Worm (Caenorhabditis elegans) whole organism, mixed stage, embryonic: ENCODE data around the gene ins-1.

Experiments
- blmp-1 ChIP-seq: fragments of 150-350 bp; optimal IDR thresholded peaks from 2 replicates; lab custom pipeline; 2014; ENCODE audit warnings: missing biosample characterization, missing genetic modification characterization
- ceh-39 ChIP-seq: fragments of 150-350 bp; optimal IDR thresholded peaks from 2 replicates; lab custom pipeline; 2014; ENCODE audit warnings: missing biosample characterization, missing genetic modification characterization
- drap-1 ChIP-seq: fragments of 200-800 bp; sonication (Bioruptor generic); optimal IDR thresholded peaks from 3 replicates; lab custom pipeline; 2018; ENCODE audit warnings: mild to moderate bottlenecking, missing genetic modification characterization, missing compliant biosample characterization
- elt-1 ChIP-seq: sonication (generic microtip); optimal IDR thresholded peaks from 2 replicates; lab custom pipeline; 2017; ENCODE audit warnings: missing genetic modification characterization, mild to moderate bottlenecking, missing compliant biosample characterization, antibody characterized with exemption, moderate library complexity, borderline replicate concordance; ENCODE audit not compliant: insufficient read depth
- elt-3 ChIP-seq: fragments of 150-350 bp; optimal IDR thresholded peaks from 2 replicates; lab custom pipeline; 2014; ENCODE audit warnings: missing biosample characterization, missing genetic modification characterization
- lin-13 ChIP-seq: fragments of 150-350 bp; optimal IDR thresholded peaks from 2 replicates; lab custom pipeline; 2014; ENCODE audit warnings: missing biosample characterization, missing genetic modification characterization
- lsy-2 ChIP-seq: fragments of 150-350 bp; optimal IDR thresholded peaks from 2 replicates; lab custom pipeline; 2014; ENCODE audit warnings: missing biosample characterization, missing genetic modification characterization
- nhr-76 ChIP-seq: sonication (generic microtip); optimal IDR thresholded peaks from 2 replicates; lab custom pipeline; 2017; ENCODE audit warnings: missing biosample characterization, missing genetic modification characterization
- pha-4 ChIP-seq: fragments of 150-350 bp; optimal IDR thresholded peaks from 2 replicates; lab custom pipeline; 2018; ENCODE audit warnings: missing biosample characterization, missing genetic modification reagents, missing genetic modification characterization
- snpc-4 ChIP-seq: fragments of 150-350 bp; optimal IDR thresholded peaks from 2 replicates; lab custom pipeline; 2014; ENCODE audit warnings: missing biosample characterization, missing genetic modification characterization
- unc-120 ChIP-seq: sonication (generic microtip); optimal IDR thresholded peaks from 2 replicates; lab custom pipeline; 2017; ENCODE audit warnings: missing genetic modification characterization, missing compliant biosample characterization; ENCODE audit not compliant: poor library complexity, severe bottlenecking
- unc-62 ChIP-seq: fragments of 150-350 bp; optimal IDR thresholded peaks from 2 replicates; lab custom pipeline; 2014; ENCODE audit warnings: missing biosample characterization, missing genetic modification reagents, missing genetic modification characterization
- zip-8 ChIP-seq: fragments of 150-350 bp; optimal IDR thresholded peaks from 2 replicates; lab custom pipeline; 2014; ENCODE audit warnings: missing biosample characterization, missing genetic modification characterization

ce11 chrIV:10396827-10397226, 39.7 kb upstream of the ins-1 start:
- TF ChIP-seq blmp-1 (tag; lab: Kevin White, UChicago) (no peak), unc-62 (no peak), drap-1 (no peak), elt-1 (tag; lab: Kevin White, UChicago) (no peak), pha-4 (tag; lab: Kevin White, UChicago) (no peak), ceh-39 (tag; lab: Kevin White, UChicago) (no peak), unc-120 (tag; lab: Kevin White, UChicago) (no peak), zip-8 (tag; lab: Kevin White, UChicago) (no peak), elt-3 (tag; lab: Kevin White, UChicago) (no peak), lin-13 (no peak), lsy-2 (tag; lab: Kevin White, UChicago) (no peak), nhr-76 (tag; lab: Kevin White, UChicago) (no peak), snpc-4 (tag; lab: Kevin White, UChicago) (no peak)
